Worm (Caenorhabditis elegans): ENCODE results near the gene T19C3.3.

ce11 chrIII:646454-646853, 32.1 kb upstream of the T19C3.3 start, which contains the start of gene orai-1:
- TF ChIP-seq W03F9.2 (tag; optimal IDR thresholded peaks at IDR 0.05) (no peak), dao-5 (tag; optimal IDR thresholded peaks at IDR 0.05) (no peak), him-1 (tag; optimal IDR thresholded peaks at IDR 0.05) (no peak)
